Fruit fly (Drosophila melanogaster) whole organism, embryonic: ENCODE data around the gene Rh5.

Experiments used
- Awh ChIP-seq: fragments of 200-800 bp; sonication (Bioruptor generic); IDR thresholded peaks from 2 replicates; pipeline ENCODE4, ENCODE4 v1.3.6; 2022; ENCODE audit warnings: missing biosample characterization, missing genetic modification characterization
- BEAF-32 ChIP-seq: fragments of 200-800 bp; sonication (Bioruptor generic); optimal IDR thresholded peaks from 3 replicates; lab custom pipeline; 2017; ENCODE audit warnings: missing biosample characterization, missing genetic modification characterization, mild to moderate bottlenecking, moderate library complexity, missing genetic modification reagents
- CG10565 ChIP-seq: fragments of 200-800 bp; sonication (Bioruptor generic); optimal IDR thresholded peaks from 3 replicates; lab custom pipeline; 2016; ENCODE audit warnings: missing biosample characterization, mild to moderate bottlenecking, missing genetic modification characterization
- CG10654 ChIP-seq: fragments of 200-800 bp; sonication (Bioruptor generic); optimal IDR thresholded peaks from 2 replicates; lab custom pipeline; 2016; ENCODE audit warnings: missing biosample characterization, missing genetic modification characterization
- CG12659 ChIP-seq: fragments of 200-800 bp; sonication (Bioruptor generic); optimal IDR thresholded peaks from 3 replicates; lab custom pipeline; 2017; ENCODE audit warnings: mild to moderate bottlenecking, missing biosample characterization, missing genetic modification reagents, missing genetic modification characterization
- CG12769 ChIP-seq: fragments of 200-800 bp; sonication (Bioruptor generic); optimal IDR thresholded peaks from 2 replicates; lab custom pipeline; 2019; ENCODE audit warnings: missing biosample characterization, mild to moderate bottlenecking, missing genetic modification characterization, moderate library complexity
- CG15011 ChIP-seq: fragments of 200-800 bp; sonication (Bioruptor generic); optimal IDR thresholded peaks from 3 replicates; lab custom pipeline; 2018; ENCODE audit warnings: missing biosample characterization, mild to moderate bottlenecking, missing genetic modification characterization
- CG15601 ChIP-seq: fragments of 200-800 bp; sonication (Bioruptor generic); optimal IDR thresholded peaks from 3 replicates; lab custom pipeline; 2019; ENCODE audit warnings: missing biosample characterization, mild to moderate bottlenecking, missing genetic modification characterization, moderate library complexity
- CG2120 ChIP-seq: fragments of 200-800 bp; sonication (Bioruptor generic); optimal IDR thresholded peaks from 3 replicates; lab custom pipeline; 2016; ENCODE audit warnings: missing biosample characterization, missing genetic modification characterization
- CG31441 ChIP-seq: fragments of 200-800 bp; sonication (Bioruptor generic); IDR thresholded peaks from 2 replicates; pipeline ENCODE4 v1.3.6; 2022; ENCODE audit warnings: missing biosample characterization, missing genetic modification characterization
- CG32772 ChIP-seq: fragments of 200-800 bp; sonication (Bioruptor generic); IDR thresholded peaks from 2 replicates; pipeline ENCODE4 v1.3.6; 2022; ENCODE audit warnings: missing biosample characterization, missing genetic modification characterization
- CG4282 ChIP-seq: fragments of 200-800 bp; sonication (Bioruptor generic); optimal IDR thresholded peaks from 2 replicates; lab custom pipeline; 2016; ENCODE audit warnings: missing biosample characterization, missing genetic modification characterization
- CG4328 ChIP-seq: fragments of 200-800 bp; sonication (Bioruptor generic); optimal IDR thresholded peaks from 3 replicates; lab custom pipeline; 2017; ENCODE audit warnings: missing biosample characterization, missing genetic modification reagents, missing genetic modification characterization
- CG5180 ChIP-seq: fragments of 200-800 bp; sonication (Bioruptor generic); optimal IDR thresholded peaks from 3 replicates; lab custom pipeline; 2017; ENCODE audit warnings: missing biosample characterization, missing genetic modification characterization, mild to moderate bottlenecking, moderate library complexity, missing genetic modification reagents
- CG7987 ChIP-seq: fragments of 200-800 bp; sonication (Bioruptor generic); optimal IDR thresholded peaks from 2 replicates; lab custom pipeline; 2018; ENCODE audit warnings: missing biosample characterization, mild to moderate bottlenecking, missing genetic modification characterization, moderate library complexity
- CG8089 ChIP-seq: fragments of 200-800 bp; sonication (Bioruptor generic); optimal IDR thresholded peaks from 3 replicates; lab custom pipeline; 2016; ENCODE audit warnings: missing biosample characterization, missing genetic modification characterization
- Chrac-16 ChIP-seq: fragments of 200-800 bp; sonication (Bioruptor generic); optimal IDR thresholded peaks from 3 replicates; lab custom pipeline; 2016; ENCODE audit warnings: missing biosample characterization, missing genetic modification characterization
- D ChIP-seq, 2 experiments: fragments of 200-800 bp in 1 of 2; fragments of >200 bp in 1 of 2; sonication (Bioruptor generic) in 1 of 2; optimal IDR thresholded peaks; 2 replicates in 1 of 2; 3 replicates in 1 of 2; lab custom pipeline; 2017; ENCODE audit warnings: mild to moderate bottlenecking in 1 of 2, missing biosample characterization in 1 of 2, missing genetic modification characterization in 1 of 2, missing genetic modification reagents in 1 of 2
- Drgx ChIP-seq: fragments of 200-800 bp; sonication (Bioruptor generic); IDR thresholded peaks from 2 replicates; pipeline ENCODE4 v1.3.6; 2022; ENCODE audit warnings: missing biosample characterization, missing genetic modification characterization
- HLH4C ChIP-seq: fragments of 200-800 bp; sonication (Bioruptor generic); IDR thresholded peaks from 3 replicates; pipeline ENCODE4 v1.3.6; 2022; ENCODE audit warnings: missing biosample characterization, missing genetic modification characterization; ENCODE audit not compliant: partially characterized antibody
- Hmx ChIP-seq: fragments of 200-800 bp; sonication (Bioruptor generic); optimal IDR thresholded peaks from 2 replicates; lab custom pipeline; 2016; ENCODE audit warnings: missing biosample characterization, missing genetic modification characterization
- NfI ChIP-seq: fragments of 200-800 bp; sonication (Bioruptor generic); optimal IDR thresholded peaks from 3 replicates; lab custom pipeline; 2018; ENCODE audit warnings: missing biosample characterization, mild to moderate bottlenecking, missing genetic modification characterization, moderate library complexity
- Vsx1 ChIP-seq: fragments of 200-800 bp; sonication (Bioruptor generic); optimal IDR thresholded peaks from 2 replicates; lab custom pipeline; 2017; ENCODE audit warnings: missing biosample characterization, mild to moderate bottlenecking, missing genetic modification characterization, missing genetic modification reagents
- ab ChIP-seq: fragments of 200-800 bp; sonication (Bioruptor generic); optimal IDR thresholded peaks from 2 replicates; lab custom pipeline; 2016; ENCODE audit warnings: missing biosample characterization, missing genetic modification characterization
- ara ChIP-seq: fragments of 200-800 bp; sonication (Bioruptor generic); IDR thresholded peaks from 2 replicates; pipeline ENCODE4 v1.3.6; 2022; ENCODE audit warnings: missing biosample characterization, missing genetic modification characterization
- ase ChIP-seq: fragments of 200-800 bp; sonication (Bioruptor generic); IDR thresholded peaks from 3 replicates; pipeline ENCODE4 v1.3.6; 2022; ENCODE audit warnings: missing biosample characterization, missing genetic modification characterization
- bsh ChIP-seq, 2 experiments: fragments of 200-800 bp; sonication (Bioruptor generic); optimal IDR thresholded peaks; 2 replicates each; lab custom pipeline; 2017 to 2018; ENCODE audit warnings: mild to moderate bottlenecking in 2 of 2, missing biosample characterization in 2 of 2, missing genetic modification characterization in 2 of 2, moderate library complexity in 1 of 2
- ci ChIP-seq: fragments of 200-800 bp; sonication (Bioruptor generic); IDR thresholded peaks from 3 replicates; pipeline ENCODE4 v1.3.6; 2022; ENCODE audit warnings: missing biosample characterization, missing genetic modification characterization
- croc ChIP-seq: fragments of 200-800 bp; sonication (Bioruptor generic); conservative IDR thresholded peaks from 3 replicates; pipeline ENCODE4 v1.3.6; 2022; ENCODE audit warnings: missing biosample characterization, missing genetic modification characterization
- crp ChIP-seq, 2 experiments: fragments of 200-800 bp; sonication (Bioruptor generic); optimal IDR thresholded peaks; 2 replicates in 1 of 2; 3 replicates in 1 of 2; lab custom pipeline; 2017; ENCODE audit warnings: missing biosample characterization in 2 of 2, missing genetic modification characterization in 2 of 2, mild to moderate bottlenecking in 1 of 2, moderate library complexity in 1 of 2
- dati ChIP-seq: fragments of 200-800 bp; sonication (Bioruptor generic); IDR thresholded peaks from 2 replicates; pipeline ENCODE4 v1.3.6; 2022; ENCODE audit warnings: missing biosample characterization, missing genetic modification characterization
- disco-r ChIP-seq: fragments of 200-800 bp; sonication (Bioruptor generic); optimal IDR thresholded peaks from 2 replicates; lab custom pipeline; 2016; ENCODE audit warnings: missing biosample characterization, missing genetic modification characterization
- dmrt11E ChIP-seq: fragments of 200-800 bp; sonication (Bioruptor generic); optimal IDR thresholded peaks from 3 replicates; lab custom pipeline; 2018; ENCODE audit warnings: missing biosample characterization, mild to moderate bottlenecking, missing genetic modification characterization, moderate library complexity
- gem ChIP-seq: fragments of 200-800 bp; sonication (Bioruptor generic); optimal IDR thresholded peaks from 2 replicates; lab custom pipeline; 2019; ENCODE audit warnings: missing biosample characterization, mild to moderate bottlenecking, missing genetic modification characterization, moderate library complexity
- ham ChIP-seq: fragments of 200-800 bp; sonication (Bioruptor generic); IDR thresholded peaks from 2 replicates; pipeline ENCODE4 v1.3.6; 2022; ENCODE audit warnings: missing biosample characterization, missing genetic modification characterization
- maf-S ChIP-seq: fragments of 200-800 bp; sonication (Bioruptor generic); optimal IDR thresholded peaks from 2 replicates; lab custom pipeline; 2016; ENCODE audit warnings: missing biosample characterization, missing genetic modification characterization
- mirr ChIP-seq: fragments of 200-800 bp; sonication (Bioruptor generic); optimal IDR thresholded peaks from 3 replicates; lab custom pipeline; 2018; ENCODE audit warnings: missing biosample characterization, mild to moderate bottlenecking, missing genetic modification characterization
- onecut ChIP-seq: fragments of 200-800 bp; sonication (Bioruptor generic); IDR thresholded peaks from 2 replicates; pipeline ENCODE4 v1.3.6; 2022; ENCODE audit warnings: missing biosample characterization, missing genetic modification characterization
- otp ChIP-seq: fragments of 200-800 bp; sonication (Bioruptor generic); IDR thresholded peaks from 3 replicates; pipeline ENCODE4, ENCODE4 v1.3.6; 2022; ENCODE audit warnings: missing biosample characterization, missing genetic modification characterization
- p53 ChIP-seq: fragments of 200-800 bp; sonication (Bioruptor generic); optimal IDR thresholded peaks from 2 replicates; lab custom pipeline; 2016; ENCODE audit warnings: missing biosample characterization, missing genetic modification characterization
- pita ChIP-seq: fragments of 200-800 bp; sonication (Bioruptor generic); optimal IDR thresholded peaks from 2 replicates; lab custom pipeline; 2017; ENCODE audit warnings: missing biosample characterization, mild to moderate bottlenecking, missing genetic modification characterization
- prd ChIP-seq, 3 experiments: fragments of >200 bp in 2 of 3; fragments of 200-800 bp in 1 of 3; sonication (Bioruptor generic) in 1 of 3; optimal IDR thresholded peaks in 2 of 3; IDR thresholded peaks in 1 of 3; 2 replicates in 2 of 3; 3 replicates in 1 of 3; pipeline versions ENCODE4 v1.3.6 to Lab custom; 2017 to 2022; ENCODE audit warnings: missing biosample characterization in 1 of 3, missing genetic modification characterization in 1 of 3
- ranshi ChIP-seq: fragments of 200-800 bp; sonication (Bioruptor generic); IDR thresholded peaks from 2 replicates; pipeline ENCODE4 v1.3.6; 2022; ENCODE audit warnings: missing biosample characterization, missing genetic modification characterization
- sd ChIP-seq: fragments of 200-800 bp; sonication (Bioruptor generic); optimal IDR thresholded peaks from 3 replicates; lab custom pipeline; 2018; ENCODE audit warnings: missing biosample characterization, mild to moderate bottlenecking, missing genetic modification characterization, moderate library complexity
- tio ChIP-seq: fragments of 200-800 bp; sonication (Bioruptor generic); optimal IDR thresholded peaks from 2 replicates; lab custom pipeline; 2017; ENCODE audit warnings: missing biosample characterization, missing genetic modification characterization, inconsistent platforms
- zen2 ChIP-seq: fragments of 200-800 bp; sonication (Bioruptor generic); IDR thresholded peaks from 3 replicates; pipeline ENCODE4 v1.3.6; 2022; ENCODE audit warnings: missing biosample characterization, missing genetic modification characterization; ENCODE audit not compliant: partially characterized antibody

Rh5 gene

dm6 chr2L:12026458-12027431 is 18.8 kb downstream of the Rh5 start (continued):
- TF ChIP-seq dmrt11E (peak; percentile 26), maf-S (no peak), CG5180 (peak; percentile 18), Vsx1 (GFP tag; lab: Kevin White, UChicago) (peak; percentile 43), zen2 (GFP tag; lab: Robert Waterston, UW) (0 out of 3 replicates have a peak, but pooled peaks have one; percentile 29), Hmx (GFP tag; lab: Kevin White, UChicago) (no peak), prd (optimal IDR thresholded peaks at IDR 0.05; lab: Kevin White, UChicago) (no peak), prd (GFP tag; IDR thresholded peaks at IDR 0.05; lab: Robert Waterston, UW) (peak; percentile 71), mirr (GFP tag; lab: Kevin White, UChicago) (peak; percentile 10), pita (no peak), NfI (GFP tag; lab: Kevin White, UChicago) (peak; percentile 31), CG2120 (GFP tag; lab: Kevin White, UChicago) (peak; percentile 33), BEAF-32 (peak; percentile 16), CG4282 (GFP tag; lab: Kevin White, UChicago) (no peak), ara (GFP tag; lab: Robert Waterston, UW) (peak; percentile 63), CG10565 (GFP tag; lab: Kevin White, UChicago) (no peak), otp (GFP tag; lab: Robert Waterston, UW) (no peak), CG4328 (GFP tag; lab: Kevin White, UChicago) (peak; percentile 34), CG15011 (GFP tag; lab: Kevin White, UChicago) (no peak), HLH4C (GFP tag; lab: Robert Waterston, UW) (no peak), Chrac-16 (GFP tag; lab: Kevin White, UChicago) (peak; percentile 56), CG31441 (GFP tag; lab: Robert Waterston, UW) (peak; percentile 67), Drgx (GFP tag; lab: Robert Waterston, UW) (peak; percentile 75), sd (tag; lab: Kevin White, UChicago) (peak; percentile 39), ab (GFP tag; lab: Kevin White, UChicago) (no peak), CG12659 (GFP tag; lab: Kevin White, UChicago) (peak; percentile 68), dati (GFP tag; lab: Robert Waterston, UW) (peak; percentile 13; the same call in 1 of the 2 replicates), CG32772 (GFP tag; lab: Robert Waterston, UW) (peak; percentile 27), gem (tag; lab: Kevin White, UChicago) (peak; percentile 75), ranshi (GFP tag; lab: Robert Waterston, UW) (peak; percentile 46; the same call in 1 of the 2 replicates), CG8089 (GFP tag; lab: Kevin White, UChicago) (no peak), ci (peak; percentile 44; the same call in 1 of the 3 replicates), ase (GFP tag; lab: Robert Waterston, UW) (peak; percentile 29; the same call in 1 of the 3 replicates), p53 (GFP tag; lab: Kevin White, UChicago) (no peak), onecut (peak; percentile 23; the same call in 1 of the 2 replicates), crp (GFP tag; optimal IDR thresholded peaks at IDR 0.05; lab: Kevin White, UChicago) (no peak), ham (GFP tag; lab: Robert Waterston, UW) (no peak), bsh (GFP tag; optimal IDR thresholded peaks at IDR 0.05; lab: Kevin White, UChicago) (peak; percentile 4 to 47), CG15601 (tag; lab: Kevin White, UChicago) (peak; percentile 38), disco-r (GFP tag; lab: Kevin White, UChicago) (no peak), D (optimal IDR thresholded peaks at IDR 0.05; lab: Kevin White, UChicago) (no peak), D (GFP tag; optimal IDR thresholded peaks at IDR 0.05; lab: Kevin White, UChicago) (peak; percentile 67), croc (GFP tag; lab: Robert Waterston, UW) (no peak; the same call in 2 of the 3 replicates), CG10654 (GFP tag; lab: Kevin White, UChicago) (peak; percentile 34), tio (GFP tag; lab: Kevin White, UChicago) (peak; percentile 69), CG12769 (tag; lab: Kevin White, UChicago) (peak; percentile 22), Awh (GFP tag; lab: Robert Waterston, UW) (peak; percentile 52), CG7987 (GFP tag; lab: Kevin White, UChicago) (no peak)
